Worm (Caenorhabditis elegans) whole organism, young adult: Measurements from ENCODE around the gene F53F8.5.

Experiments used
- B0336.3 ChIP-seq: fragments of 200-800 bp; sonication (Bioruptor generic); IDR thresholded peaks from 2 replicates; pipeline ENCODE4 v1.3.6; 2022; ENCODE audit warnings: missing genetic modification characterization, missing compliant biosample characterization
- C06A6.2 ChIP-seq: fragments of 200-800 bp; sonication (Bioruptor generic); conservative IDR thresholded peaks from 2 replicates; pipeline ENCODE4 v1.3.6; 2022; ENCODE audit warnings: missing genetic modification characterization, missing compliant biosample characterization
- C17E4.6 ChIP-seq: fragments of 200-800 bp; sonication (Bioruptor generic); IDR thresholded peaks from 2 replicates; pipeline ENCODE4 v1.3.6; 2022; ENCODE audit warnings: missing genetic modification reagents, missing genetic modification characterization, missing compliant biosample characterization
- F33H1.4 ChIP-seq: fragments of 200-800 bp; sonication (Bioruptor generic); IDR thresholded peaks from 2 replicates; pipeline ENCODE4 v1.3.6; 2022; ENCODE audit warnings: missing genetic modification reagents, missing genetic modification characterization, missing compliant biosample characterization
- F57A8.1 ChIP-seq: fragments of 200-800 bp; sonication (Bioruptor generic); optimal IDR thresholded peaks from 2 replicates; lab custom pipeline; 2018; ENCODE audit warnings: mild to moderate bottlenecking, missing genetic modification characterization, moderate library complexity, missing compliant biosample characterization
- F57C9.4 ChIP-seq: sonication (generic microtip); optimal IDR thresholded peaks from 2 replicates; lab custom pipeline; 2017; ENCODE audit warnings: mild to moderate bottlenecking, missing genetic modification characterization, missing compliant biosample characterization
- K11D2.4 ChIP-seq: fragments of 200-800 bp; sonication (Bioruptor generic); IDR thresholded peaks from 2 replicates; pipeline ENCODE4 v1.3.6; 2022; ENCODE audit warnings: missing genetic modification reagents, missing genetic modification characterization, missing compliant biosample characterization
- T07F8.4 ChIP-seq: sonication (generic microtip); optimal IDR thresholded peaks from 2 replicates; lab custom pipeline; 2016; ENCODE audit warnings: mild to moderate bottlenecking, missing genetic modification characterization, moderate library complexity, missing compliant biosample characterization
- T26A5.8 ChIP-seq: sonication (generic microtip); optimal IDR thresholded peaks from 2 replicates; lab custom pipeline; 2016; ENCODE audit warnings: missing genetic modification characterization, missing compliant biosample characterization
- Y53F4B.3 ChIP-seq: fragments of 200-800 bp; sonication (Bioruptor generic); IDR thresholded peaks from 2 replicates; pipeline ENCODE4 v1.3.6; 2022; ENCODE audit warnings: missing genetic modification reagents, missing genetic modification characterization, missing compliant biosample characterization
- Y56A3A.18 ChIP-seq: fragments of 200-800 bp; sonication (Bioruptor generic); IDR thresholded peaks from 2 replicates; pipeline ENCODE4 v1.3.6; 2022; ENCODE audit warnings: missing genetic modification reagents, missing genetic modification characterization, missing compliant biosample characterization
- Y67H2A.10 ChIP-seq: fragments of 200-800 bp; sonication (Bioruptor generic); conservative IDR thresholded peaks from 2 replicates; pipeline ENCODE4 v1.3.6; 2022; ENCODE audit warnings: missing genetic modification reagents, missing genetic modification characterization, missing compliant biosample characterization
- Y79H2A.3 ChIP-seq: fragments of 200-800 bp; sonication (Bioruptor generic); conservative IDR thresholded peaks from 2 replicates; pipeline ENCODE4 v1.3.6; 2022; ENCODE audit warnings: missing genetic modification reagents, missing genetic modification characterization, missing compliant biosample characterization
- akir-1 ChIP-seq: fragments of 200-800 bp; sonication (Bioruptor generic); optimal IDR thresholded peaks from 2 replicates; lab custom pipeline; 2018; ENCODE audit warnings: mild to moderate bottlenecking, missing genetic modification characterization, moderate library complexity, missing compliant biosample characterization
- efl-1 ChIP-seq: fragments of 150-350 bp; optimal IDR thresholded peaks from 2 replicates; lab custom pipeline; 2014; ENCODE audit warnings: missing biosample characterization, missing genetic modification reagents, missing genetic modification characterization
- egrh-3 ChIP-seq: fragments of 200-800 bp; sonication (Bioruptor generic); IDR thresholded peaks from 2 replicates; pipeline ENCODE4 v1.3.6; 2022; ENCODE audit warnings: missing genetic modification reagents, missing genetic modification characterization, missing compliant biosample characterization
- fkh-3 ChIP-seq: sonication (generic microtip); optimal IDR thresholded peaks from 2 replicates; lab custom pipeline; 2016; ENCODE audit warnings: mild to moderate bottlenecking, missing genetic modification characterization, missing compliant biosample characterization
- him-1 ChIP-seq: sonication (generic microtip); optimal IDR thresholded peaks from 2 replicates; lab custom pipeline; 2016; ENCODE audit warnings: missing genotype, missing genetic modification reagents, missing genetic modification characterization, missing compliant biosample characterization
- hlh-26 ChIP-seq: fragments of 200-800 bp; sonication (Bioruptor generic); conservative IDR thresholded peaks from 2 replicates; pipeline ENCODE4 v1.3.6; 2022; ENCODE audit warnings: missing genetic modification reagents, missing genetic modification characterization, missing compliant biosample characterization
- hmg-1.2 ChIP-seq: fragments of 200-800 bp; sonication (Bioruptor generic); IDR thresholded peaks from 2 replicates; pipeline ENCODE4 v1.3.6; 2022; ENCODE audit warnings: missing genetic modification reagents, missing genetic modification characterization, missing compliant biosample characterization
- let-607 ChIP-seq, 2 experiments: fragments of 200-800 bp in 1 of 2; sonication (Bioruptor generic) in 1 of 2; sonication (generic microtip) in 1 of 2; optimal IDR thresholded peaks; 2 replicates each; lab custom pipeline; 2016 to 2018; ENCODE audit warnings: mild to moderate bottlenecking in 2 of 2, missing compliant biosample characterization in 2 of 2, missing genetic modification characterization in 2 of 2, moderate library complexity in 2 of 2, missing genotype in 1 of 2
- lin-40 ChIP-seq: sonication (generic microtip); optimal IDR thresholded peaks from 2 replicates; lab custom pipeline; 2016; ENCODE audit warnings: missing genetic modification characterization, mild to moderate bottlenecking, missing compliant biosample characterization, missing genotype, missing genetic modification reagents
- mcd-1 ChIP-seq: fragments of 200-800 bp; sonication (Bioruptor generic); IDR thresholded peaks from 2 replicates; pipeline ENCODE4 v1.3.6; 2022; ENCODE audit warnings: missing genetic modification reagents, missing genetic modification characterization, missing compliant biosample characterization
- nfyb-1 ChIP-seq: fragments of 200-800 bp; sonication (Bioruptor generic); IDR thresholded peaks from 2 replicates; pipeline ENCODE4 v1.3.6; 2022; ENCODE audit warnings: missing genetic modification reagents, missing genetic modification characterization, missing compliant biosample characterization
- nhr-80 ChIP-seq: sonication (generic microtip); optimal IDR thresholded peaks from 2 replicates; lab custom pipeline; 2016; ENCODE audit warnings: missing genetic modification characterization, missing compliant biosample characterization
- nhr-90 ChIP-seq: sonication (generic microtip); optimal IDR thresholded peaks from 2 replicates; lab custom pipeline; 2016; ENCODE audit warnings: missing genotype, mild to moderate bottlenecking, missing genetic modification characterization, missing compliant biosample characterization
- rec-8 ChIP-seq, 2 experiments: sonication (generic microtip); optimal IDR thresholded peaks; 2 replicates each; lab custom pipeline; 2016; ENCODE audit warnings: mild to moderate bottlenecking in 2 of 2, missing genetic modification characterization in 2 of 2, missing genetic modification reagents in 2 of 2, missing genotype in 2 of 2, missing biosample characterization in 1 of 2, missing compliant biosample characterization in 1 of 2, moderate library complexity in 1 of 2
- rpc-1 ChIP-seq, 2 experiments: fragments of 150-350 bp in 1 of 2; sonication (generic microtip) in 1 of 2; optimal IDR thresholded peaks; 2 replicates each; lab custom pipeline; 2014 to 2018; ENCODE audit warnings: missing biosample characterization in 1 of 2, missing genetic modification characterization in 1 of 2, missing genetic modification reagents in 1 of 2, missing genotype in 1 of 2
- sptf-2 ChIP-seq: fragments of 200-800 bp; sonication (Bioruptor generic); optimal IDR thresholded peaks from 2 replicates; lab custom pipeline; 2018; ENCODE audit warnings: mild to moderate bottlenecking, missing genetic modification characterization, missing compliant biosample characterization
- tbx-9 ChIP-seq: sonication (generic microtip); optimal IDR thresholded peaks from 2 replicates; lab custom pipeline; 2016; ENCODE audit warnings: borderline replicate concordance, missing genetic modification characterization, inconsistent platforms, missing compliant biosample characterization
- xnd-1 ChIP-seq: sonication (generic microtip); optimal IDR thresholded peaks from 2 replicates; lab custom pipeline; 2016; ENCODE audit warnings: missing genotype, missing genetic modification reagents, missing genetic modification characterization, missing compliant biosample characterization
- zfh-2 ChIP-seq: fragments of 200-800 bp; sonication (Bioruptor generic); conservative IDR thresholded peaks from 2 replicates; pipeline ENCODE4 v1.3.6; 2022; ENCODE audit warnings: missing genetic modification reagents, missing genetic modification characterization, missing compliant biosample characterization
- ztf-18 ChIP-seq: sonication (generic microtip); optimal IDR thresholded peaks from 2 replicates; lab custom pipeline; 2016; ENCODE audit warnings: missing genotype, mild to moderate bottlenecking, missing genetic modification characterization, missing compliant biosample characterization
- ztf-22 ChIP-seq: fragments of 200-800 bp; sonication (Bioruptor generic); optimal IDR thresholded peaks from 2 replicates; lab custom pipeline; 2018; ENCODE audit warnings: mild to moderate bottlenecking, missing genetic modification characterization, moderate library complexity, missing compliant biosample characterization
- ztf-26 ChIP-seq: sonication (generic microtip); optimal IDR thresholded peaks from 2 replicates; lab custom pipeline; 2017; ENCODE audit warnings: missing genetic modification characterization, missing compliant biosample characterization

Gene F53F8.5

DNA sequence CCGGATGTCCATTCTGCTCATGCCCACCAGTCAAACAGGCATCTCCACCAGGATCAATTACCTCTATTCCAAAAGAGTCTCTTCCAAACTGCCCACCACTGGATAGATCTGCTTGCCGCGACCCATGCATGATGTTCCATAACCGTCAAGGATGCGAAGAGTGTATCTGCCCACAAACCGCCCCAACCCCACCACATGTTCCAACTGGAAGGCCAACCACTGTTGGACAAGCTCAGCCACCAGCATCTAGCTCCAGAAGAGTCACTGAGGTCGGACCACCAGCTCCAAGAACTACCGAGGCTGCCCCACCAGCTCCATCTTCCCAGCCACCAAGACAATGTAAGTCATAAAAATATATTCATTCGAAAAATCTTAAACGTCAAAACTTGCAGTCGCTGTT, 33.2 kb downstream of the F53F8.5 start:
- TF ChIP-seq ztf-26 (tag; lab: Kevin White, UChicago), result no peak
- TF ChIP-seq zfh-2 (GFP tag; lab: Robert Waterston, UW), result peak; percentile 54; the same call in 1 of the 2 replicates
- TF ChIP-seq, all 124 proteins: peak for 1

DNA sequence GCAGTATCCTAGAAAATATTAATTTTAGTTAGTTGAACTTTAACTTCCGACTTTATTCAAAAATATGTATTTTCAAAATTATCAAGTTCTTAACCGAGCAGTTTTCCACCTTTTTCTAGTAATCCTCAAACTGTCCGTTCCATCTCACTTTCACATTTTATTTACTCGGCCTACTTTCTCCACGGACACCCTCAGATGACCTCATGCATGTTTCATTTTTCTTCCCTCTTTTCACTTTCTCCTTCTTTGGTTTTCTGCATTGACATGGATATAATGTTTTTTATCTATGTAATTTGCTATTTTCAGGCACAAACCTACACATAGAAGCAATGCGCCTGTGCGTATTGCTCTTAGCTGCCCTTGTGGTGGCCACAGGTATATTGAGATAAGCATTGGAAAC, 36.9 kb downstream of the F53F8.5 start, which contains the start of gene mlt-11:
Gene mlt-11 (plus strand): TSS at position 301 of the 400 bp plus-strand sequence.
- no peak for TF ChIP-seq T07F8.4 (tag; lab: Kevin White, UChicago)
- TF ChIP-seq F57A8.1 (GFP tag; lab: Kevin White, UChicago), result no peak
- TF ChIP-seq egrh-3, result no peak
- TF ChIP-seq ztf-18 (tag; lab: Kevin White, UChicago), result no peak
- TF ChIP-seq let-607 (tag; optimal IDR thresholded peaks at IDR 0.05; lab: Kevin White, UChicago), result no peak
- TF ChIP-seq xnd-1 (tag; lab: Kevin White, UChicago), result no peak
- no peak for TF ChIP-seq him-1
- no peak for TF ChIP-seq Y56A3A.18 (GFP tag; lab: Robert Waterston, UW)
- no peak for TF ChIP-seq Y67H2A.10 (GFP tag; lab: Robert Waterston, UW)
- no peak for TF ChIP-seq mcd-1 (GFP tag; lab: Robert Waterston, UW)
- TF ChIP-seq T26A5.8 (tag; lab: Kevin White, UChicago), result no peak
- TF ChIP-seq tbx-9 (tag; lab: Kevin White, UChicago), result no peak
- TF ChIP-seq Y53F4B.3 (GFP tag; lab: Robert Waterston, UW), result no peak
- TF ChIP-seq rec-8 (tag; optimal IDR thresholded peaks at IDR 0.05; lab: Kevin White, UChicago), result no peak
- TF ChIP-seq K11D2.4 (GFP tag; lab: Robert Waterston, UW), result no peak
- TF ChIP-seq nfyb-1 (GFP tag; lab: Robert Waterston, UW), result no peak
- no peak for TF ChIP-seq nhr-90
- TF ChIP-seq lin-40 (tag; lab: Kevin White, UChicago), result no peak

DNA sequence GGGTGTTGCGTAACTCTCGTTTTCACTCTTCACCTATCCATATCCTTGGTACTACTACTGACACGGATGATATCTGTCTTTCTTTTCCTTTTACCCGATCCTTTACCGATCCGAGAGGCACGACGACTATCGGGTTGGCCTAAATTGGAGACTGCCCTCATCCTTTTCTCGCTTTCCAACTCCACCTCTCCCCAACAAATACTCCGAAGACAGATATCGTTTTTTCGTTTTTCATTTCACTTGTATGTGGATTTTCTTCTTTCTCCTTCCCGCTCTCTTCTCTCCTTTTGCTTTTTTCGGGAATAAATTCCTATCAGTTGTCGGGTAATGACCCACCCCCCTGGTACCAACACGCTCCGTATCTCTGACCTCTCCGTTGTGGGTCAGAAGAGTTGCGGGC, 38.9 kb downstream of the F53F8.5 start:
- TF ChIP-seq hlh-26 (GFP tag; lab: Robert Waterston, UW) (no peak), Y67H2A.10 (GFP tag; lab: Robert Waterston, UW) (no peak), Y79H2A.3 (GFP tag; lab: Robert Waterston, UW) (no peak), akir-1 (GFP tag; lab: Kevin White, UChicago) (no peak), sptf-2 (no peak), F57C9.4 (tag; lab: Kevin White, UChicago) (no peak), efl-1 (GFP tag; lab: Kevin White, UChicago) (no peak), F33H1.4 (GFP tag; lab: Robert Waterston, UW) (no peak), xnd-1 (tag; lab: Kevin White, UChicago) (no peak), F57A8.1 (GFP tag; lab: Kevin White, UChicago) (no peak), nhr-80 (tag; lab: Kevin White, UChicago) (no peak), mcd-1 (GFP tag; lab: Robert Waterston, UW) (no peak), hmg-1.2 (GFP tag; lab: Robert Waterston, UW) (no peak), ztf-22 (no peak), C17E4.6 (GFP tag; lab: Robert Waterston, UW) (no peak), C06A6.2 (GFP tag; lab: Robert Waterston, UW) (no peak), fkh-3 (tag; lab: Kevin White, UChicago) (no peak), rpc-1 (optimal IDR thresholded peaks at IDR 0.05; lab: Kevin White, UChicago) (no peak), rpc-1 (tag; optimal IDR thresholded peaks at IDR 0.05; lab: Kevin White, UChicago) (no peak), B0336.3 (GFP tag; lab: Robert Waterston, UW) (no peak)
